Worm (Caenorhabditis elegans): ENCODE results near the gene sahd-1.

The sahd-1 gene

DNA sequence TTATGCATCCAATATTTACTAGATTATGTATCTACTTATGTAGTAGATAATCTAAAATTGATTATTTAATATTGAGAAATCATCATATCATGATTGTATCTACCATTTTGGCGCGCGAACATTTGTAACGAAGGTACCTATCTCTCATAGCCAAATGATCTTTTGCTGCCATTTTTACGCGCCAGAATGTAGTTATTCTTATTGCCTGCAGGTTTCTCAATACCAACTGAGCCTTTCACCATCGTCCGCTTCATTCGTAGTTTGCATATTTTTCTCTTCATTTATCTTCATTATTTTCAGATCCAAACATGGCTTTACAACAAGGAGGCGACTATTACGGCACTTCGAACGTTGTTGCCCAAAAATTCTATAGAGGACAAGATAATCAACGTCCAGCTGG, 13.1 kb upstream of the sahd-1 start, which contains the start of gene ZK177.1:
ZK177.1 (plus strand) TSS at position 301 of the 400 bp plus-strand sequence.
- TF ChIP-seq M03D4.4 (tag; optimal IDR thresholded peaks at IDR 0.05) (no peak), zip-8 (tag; optimal IDR thresholded peaks at IDR 0.05) (no peak), nhr-12 (tag; optimal IDR thresholded peaks at IDR 0.05) (no peak), unc-62 (GFP tag; optimal IDR thresholded peaks at IDR 0.05) (no peak), ham-2 (GFP tag; optimal IDR thresholded peaks at IDR 0.05) (no peak), lin-13 (tag; optimal IDR thresholded peaks at IDR 0.05) (no peak), blmp-1 (tag; optimal IDR thresholded peaks at IDR 0.05) (no peak)

DNA sequence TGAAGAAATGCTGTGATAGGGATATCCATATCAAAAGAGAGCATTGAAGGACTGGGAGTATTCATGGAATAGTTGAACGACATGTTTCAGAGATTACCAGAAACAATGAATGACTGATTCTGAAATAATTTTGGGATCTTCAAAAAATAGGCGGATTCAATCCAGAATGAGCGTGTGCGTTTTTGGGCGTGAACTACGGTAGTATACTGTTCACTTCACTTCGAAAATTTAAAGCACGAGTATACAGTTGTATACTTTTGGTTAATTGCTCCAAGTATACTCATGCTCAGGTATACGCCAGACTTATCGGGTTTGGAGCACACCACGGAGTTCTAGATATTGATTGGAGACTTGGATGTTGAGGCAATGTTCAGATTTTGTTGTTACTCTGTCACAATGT, 10.6 kb upstream of the sahd-1 start, which contains the start of gene tbx-35:
tbx-35 (minus strand) TSS at position 101 of the 400 bp plus-strand sequence.
- TF ChIP-seq flh-1 (GFP tag; optimal IDR thresholded peaks at IDR 0.05) (no peak), elt-1 (tag; optimal IDR thresholded peaks at IDR 0.05; ENCODE audit: borderline replicate concordance, insufficient read depth) (no peak), ceh-43 (GFP tag; optimal IDR thresholded peaks at IDR 0.05) (no peak), ham-2 (GFP tag; optimal IDR thresholded peaks at IDR 0.05) (no peak), mls-2 (tag; optimal IDR thresholded peaks at IDR 0.05) (no peak), sptf-1 (tag; optimal IDR thresholded peaks at IDR 0.05) (no peak), bed-3 (GFP tag; optimal IDR thresholded peaks at IDR 0.05) (no peak), unc-39 (tag; optimal IDR thresholded peaks at IDR 0.05) (no peak), mep-1 (tag; optimal IDR thresholded peaks at IDR 0.05) (no peak), nhr-237 (tag; optimal IDR thresholded peaks at IDR 0.05) (no peak), mab-5 (tag; optimal IDR thresholded peaks at IDR 0.05) (no peak), blmp-1 (tag; optimal IDR thresholded peaks at IDR 0.05) (no peak), ces-1 (GFP tag; optimal IDR thresholded peaks at IDR 0.05) (no peak), unc-120 (tag; optimal IDR thresholded peaks at IDR 0.05; ENCODE audit: poor library complexity, severe bottlenecking) (no peak), zip-8 (tag; optimal IDR thresholded peaks at IDR 0.05) (no peak), cnd-1 (tag; optimal IDR thresholded peaks at IDR 0.05) (no peak), pha-4 (tag; optimal IDR thresholded peaks at IDR 0.05) (no peak)

DNA sequence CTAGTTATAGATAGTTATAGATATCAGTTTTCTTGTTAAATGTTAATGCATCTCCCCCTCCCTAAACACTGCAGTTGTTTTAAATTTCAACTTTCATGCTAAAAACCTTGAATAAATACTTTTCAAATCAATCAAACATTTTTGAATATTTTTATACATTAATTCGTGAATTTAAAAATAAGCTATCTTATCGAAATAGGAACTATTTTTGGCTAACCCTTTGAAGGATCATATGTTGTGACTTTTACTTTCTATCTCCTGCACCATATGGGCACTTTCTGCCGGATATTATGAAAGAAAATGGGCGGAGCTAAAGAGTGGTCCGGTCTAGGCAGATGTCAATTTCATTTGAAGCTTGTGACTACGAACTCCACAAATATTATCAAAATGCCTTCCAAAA, 7.9 kb upstream of the sahd-1 start, which contains the start of gene ZK177.11:
ZK177.11 (plus strand) TSS at position 301 of the 400 bp plus-strand sequence.
- no peak for TF ChIP-seq snpc-4 (tag; optimal IDR thresholded peaks at IDR 0.05)
- TF ChIP-seq ceh-43 (GFP tag; optimal IDR thresholded peaks at IDR 0.05), result no peak
- no peak for TF ChIP-seq unc-62 (GFP tag; optimal IDR thresholded peaks at IDR 0.05)
- TF ChIP-seq lin-32 (GFP tag; optimal IDR thresholded peaks at IDR 0.05), result no peak
- no peak for TF ChIP-seq hlh-1 (tag; optimal IDR thresholded peaks at IDR 0.05)
- TF ChIP-seq mep-1 (tag; optimal IDR thresholded peaks at IDR 0.05), result no peak
- no peak for TF ChIP-seq drap-1 (GFP tag; optimal IDR thresholded peaks at IDR 0.05)
- no peak for TF ChIP-seq ham-2 (GFP tag; optimal IDR thresholded peaks at IDR 0.05)
- TF ChIP-seq sptf-1 (tag; optimal IDR thresholded peaks at IDR 0.05), result no peak
- TF ChIP-seq tbx-8 (GFP tag; optimal IDR thresholded peaks at IDR 0.05), result no peak
- no peak for TF ChIP-seq nhr-76 (tag; optimal IDR thresholded peaks at IDR 0.05)
- TF ChIP-seq flh-1 (GFP tag; optimal IDR thresholded peaks at IDR 0.05), result no peak

DNA sequence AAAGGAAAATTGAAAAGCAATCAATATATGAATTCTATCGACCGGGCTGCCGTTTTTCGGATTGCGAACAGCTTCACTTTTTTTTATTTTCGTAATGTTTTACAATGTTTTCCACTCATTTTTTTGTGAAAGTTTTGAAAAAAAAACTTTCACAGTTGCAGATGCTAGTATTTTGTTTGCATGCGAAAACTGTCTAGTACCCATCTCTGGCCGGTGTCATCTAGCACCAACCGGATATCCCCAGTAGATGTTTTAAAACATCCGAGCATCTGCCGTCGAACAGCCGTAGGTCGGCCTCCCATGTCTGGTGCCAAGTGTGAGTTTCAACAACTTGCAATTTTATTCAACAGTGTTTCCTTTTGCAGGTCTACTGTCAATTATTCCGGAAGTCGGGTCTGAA, 6.7 kb upstream of the sahd-1 start, which contains the start of gene ZK177.12:
ZK177.12 (plus strand) TSS at position 301 of the 400 bp plus-strand sequence.
- TF ChIP-seq M03D4.4 (tag; optimal IDR thresholded peaks at IDR 0.05) (no peak), ham-2 (GFP tag; optimal IDR thresholded peaks at IDR 0.05) (no peak), elt-1 (tag; optimal IDR thresholded peaks at IDR 0.05; ENCODE audit: borderline replicate concordance, insufficient read depth) (no peak), flh-1 (GFP tag; optimal IDR thresholded peaks at IDR 0.05) (no peak), mep-1 (tag; optimal IDR thresholded peaks at IDR 0.05) (no peak), nhr-237 (tag; optimal IDR thresholded peaks at IDR 0.05) (no peak), unc-120 (tag; optimal IDR thresholded peaks at IDR 0.05; ENCODE audit: poor library complexity, severe bottlenecking) (no peak), lsy-2 (tag; optimal IDR thresholded peaks at IDR 0.05) (no peak), ceh-83 (GFP tag; optimal IDR thresholded peaks at IDR 0.05) (no peak), zip-8 (tag; optimal IDR thresholded peaks at IDR 0.05) (no peak), hlh-1 (tag; optimal IDR thresholded peaks at IDR 0.05) (no peak), pha-4 (tag; optimal IDR thresholded peaks at IDR 0.05) (no peak), nhr-76 (tag; optimal IDR thresholded peaks at IDR 0.05) (no peak), ceh-43 (GFP tag; optimal IDR thresholded peaks at IDR 0.05) (no peak), ztf-11 (tag; optimal IDR thresholded peaks at IDR 0.05) (no peak), drap-1 (GFP tag; optimal IDR thresholded peaks at IDR 0.05) (no peak), sptf-1 (tag; optimal IDR thresholded peaks at IDR 0.05) (no peak), unc-62 (GFP tag; optimal IDR thresholded peaks at IDR 0.05) (no peak), bed-3 (GFP tag; optimal IDR thresholded peaks at IDR 0.05) (no peak), cnd-1 (tag; optimal IDR thresholded peaks at IDR 0.05) (no peak)

DNA sequence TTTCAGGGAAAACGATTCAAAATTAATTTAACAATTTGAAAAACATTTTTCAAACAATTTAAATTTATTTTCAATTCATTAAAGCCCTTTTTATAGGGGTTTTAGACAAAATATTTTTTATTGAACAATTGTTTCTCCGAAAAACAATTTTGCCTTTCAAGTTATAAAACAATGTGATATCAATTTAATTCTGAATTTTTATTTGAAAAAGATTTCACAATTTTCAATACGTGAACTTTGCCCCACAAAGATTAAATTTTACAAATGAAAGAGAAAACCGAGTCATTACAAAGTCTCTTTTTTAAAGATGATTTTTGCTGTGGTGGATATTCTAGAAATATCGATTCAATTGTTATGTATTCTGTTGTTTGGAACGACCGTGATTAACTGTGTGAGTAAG, 4.2 kb upstream of the sahd-1 start, which contains the start of gene ZK177.2:
ZK177.2 (plus strand) TSS at position 301 of the 400 bp plus-strand sequence.
- TF ChIP-seq flh-1 (GFP tag; optimal IDR thresholded peaks at IDR 0.05) (no peak), ceh-83 (GFP tag; optimal IDR thresholded peaks at IDR 0.05) (no peak), zip-8 (tag; optimal IDR thresholded peaks at IDR 0.05) (no peak), nhr-237 (tag; optimal IDR thresholded peaks at IDR 0.05) (no peak), pha-4 (tag; optimal IDR thresholded peaks at IDR 0.05) (no peak), ces-1 (GFP tag; optimal IDR thresholded peaks at IDR 0.05) (no peak)
